Worm (Caenorhabditis elegans) whole organism, young adult: ENCODE results near the gene F20D12.7.
A peak's percentile ranks its signal among the peaks of the same experiment; 100 is the strongest.

ENCODE experiments used
- ama-1 ChIP-seq, 3 experiments: fragments of 150-350 bp in 1 of 3; sonication (generic microtip) in 2 of 3; optimal IDR thresholded peaks; 2 replicates each; lab custom pipeline; 2014 to 2018; ENCODE audit warnings: missing biosample characterization in 2 of 3, missing genetic modification characterization in 2 of 3, missing genetic modification reagents in 2 of 3
- cebp-2 ChIP-seq: fragments of 200-800 bp; sonication (Bioruptor generic); IDR thresholded peaks from 2 replicates; pipeline ENCODE4 v1.3.6; 2022; ENCODE audit warnings: missing genetic modification characterization, missing compliant biosample characterization
- ceh-100 ChIP-seq: fragments of 200-800 bp; sonication (Bioruptor generic); IDR thresholded peaks from 2 replicates; pipeline ENCODE4 v1.3.6; 2022; ENCODE audit warnings: missing genetic modification reagents, missing genetic modification characterization, missing compliant biosample characterization
- dpl-1 ChIP-seq: fragments of 150-350 bp; optimal IDR thresholded peaks from 2 replicates; lab custom pipeline; 2014; ENCODE audit warnings: missing biosample characterization, missing genetic modification reagents, missing genetic modification characterization
- hlh-26 ChIP-seq: fragments of 200-800 bp; sonication (Bioruptor generic); conservative IDR thresholded peaks from 2 replicates; pipeline ENCODE4 v1.3.6; 2022; ENCODE audit warnings: missing genetic modification reagents, missing genetic modification characterization, missing compliant biosample characterization
- hmg-1.2 ChIP-seq: fragments of 200-800 bp; sonication (Bioruptor generic); IDR thresholded peaks from 2 replicates; pipeline ENCODE4 v1.3.6; 2022; ENCODE audit warnings: missing genetic modification reagents, missing genetic modification characterization, missing compliant biosample characterization
- nhr-179 ChIP-seq: sonication (generic microtip); optimal IDR thresholded peaks from 2 replicates; lab custom pipeline; 2016; ENCODE audit warnings: mild to moderate bottlenecking, missing genetic modification characterization, missing compliant biosample characterization
- rpc-1 ChIP-seq, 2 experiments: fragments of 150-350 bp in 1 of 2; sonication (generic microtip) in 1 of 2; optimal IDR thresholded peaks; 2 replicates each; lab custom pipeline; 2014 to 2018; ENCODE audit warnings: missing biosample characterization in 1 of 2, missing genetic modification characterization in 1 of 2, missing genetic modification reagents in 1 of 2, missing genotype in 1 of 2
- snpc-4 ChIP-seq, 5 experiments: fragments of 150-350 bp in 1 of 5; sonication (generic microtip) in 4 of 5; optimal IDR thresholded peaks; 2 replicates each; lab custom pipeline; 2014 to 2018; ENCODE audit warnings: missing genetic modification characterization in 5 of 5, missing biosample characterization in 3 of 5, antibody characterized with exemption in 2 of 5, mild to moderate bottlenecking in 2 of 5, missing compliant biosample characterization in 2 of 5, missing genotype in 2 of 5, moderate library complexity in 2 of 5, missing genetic modification reagents in 1 of 5
- sptf-2 ChIP-seq: fragments of 200-800 bp; sonication (Bioruptor generic); optimal IDR thresholded peaks from 2 replicates; lab custom pipeline; 2018; ENCODE audit warnings: mild to moderate bottlenecking, missing genetic modification characterization, missing compliant biosample characterization
- tbp1 ChIP-seq: fragments of 200-800 bp; sonication (Bioruptor generic); optimal IDR thresholded peaks from 2 replicates; lab custom pipeline; 2018; ENCODE audit warnings: mild to moderate bottlenecking, missing genetic modification characterization, missing compliant biosample characterization
- unc-62 ChIP-seq: fragments of 150-350 bp; optimal IDR thresholded peaks from 2 replicates; lab custom pipeline; 2014; ENCODE audit warnings: missing biosample characterization, missing genetic modification reagents, missing genetic modification characterization
- ztf-26 ChIP-seq: sonication (generic microtip); optimal IDR thresholded peaks from 2 replicates; lab custom pipeline; 2017; ENCODE audit warnings: missing genetic modification characterization, missing compliant biosample characterization

- TF ChIP-seq ama-1 (optimal IDR thresholded peaks at IDR 0.05; lab: Kevin White, UChicago) = no peak
- TF ChIP-seq ama-1 (GFP tag; optimal IDR thresholded peaks at IDR 0.05; lab: Kevin White, UChicago) = no peak
- no peak for TF ChIP-seq nhr-179 (tag; lab: Kevin White, UChicago)
- no peak for TF ChIP-seq sptf-2 (GFP tag; lab: Kevin White, UChicago)
- TF ChIP-seq snpc-4 (GFP tag; optimal IDR thresholded peaks at IDR 0.05; lab: Kevin White, UChicago) = no peak
- no peak for TF ChIP-seq snpc-4 (tag; optimal IDR thresholded peaks at IDR 0.05; lab: Kevin White, UChicago)
- TF ChIP-seq unc-62 (GFP tag; lab: Kevin White, UChicago) = no peak
- TF ChIP-seq tbp1 (GFP tag; lab: Kevin White, UChicago) = no peak
- TF ChIP-seq hmg-1.2 (GFP tag; lab: Robert Waterston, UW) = peak; percentile 17; the same call in 1 of the 2 replicates
- no peak for TF ChIP-seq hlh-26 (GFP tag; lab: Robert Waterston, UW)
- no peak for TF ChIP-seq ceh-100 (GFP tag; lab: Robert Waterston, UW)
- TF ChIP-seq cebp-2 (GFP tag; lab: Robert Waterston, UW) = no peak
- no peak for TF ChIP-seq ztf-26 (tag; lab: Kevin White, UChicago)
- no peak for TF ChIP-seq dpl-1
- no peak for TF ChIP-seq rpc-1 (optimal IDR thresholded peaks at IDR 0.05; lab: Kevin White, UChicago)
- TF ChIP-seq rpc-1 (tag; optimal IDR thresholded peaks at IDR 0.05; lab: Kevin White, UChicago) = no peak
Measured at ce11 chrIV:7923982-7924480, 14.7 kb downstream of the F20D12.7 start, which contains the start of the genes xpo-3 and C49H3.3.
